Worm (Caenorhabditis elegans) whole organism, mixed stage, embryonic: Measurements from ENCODE around the gene rpn-5.

Experiments used
- ceh-83 ChIP-seq: fragments of 200-800 bp; sonication (Bioruptor generic); optimal IDR thresholded peaks from 2 replicates; lab custom pipeline; 2018; ENCODE audit warnings: mild to moderate bottlenecking, missing genetic modification characterization, missing compliant biosample characterization
- elt-1 ChIP-seq: sonication (generic microtip); optimal IDR thresholded peaks from 2 replicates; lab custom pipeline; 2017; ENCODE audit warnings: missing genetic modification characterization, mild to moderate bottlenecking, missing compliant biosample characterization, antibody characterized with exemption, moderate library complexity, borderline replicate concordance; ENCODE audit not compliant: insufficient read depth
- lsy-2 ChIP-seq: fragments of 150-350 bp; optimal IDR thresholded peaks from 2 replicates; lab custom pipeline; 2014; ENCODE audit warnings: missing biosample characterization, missing genetic modification characterization
- mab-5 ChIP-seq: fragments of 150-350 bp; optimal IDR thresholded peaks from 2 replicates; lab custom pipeline; 2014; ENCODE audit warnings: missing biosample characterization, missing genetic modification characterization
- nhr-76 ChIP-seq: sonication (generic microtip); optimal IDR thresholded peaks from 2 replicates; lab custom pipeline; 2017; ENCODE audit warnings: missing biosample characterization, missing genetic modification characterization
- snpc-4 ChIP-seq: fragments of 150-350 bp; optimal IDR thresholded peaks from 2 replicates; lab custom pipeline; 2014; ENCODE audit warnings: missing biosample characterization, missing genetic modification characterization
- tbx-8 ChIP-seq: fragments of 200-800 bp; sonication (Bioruptor generic); optimal IDR thresholded peaks from 2 replicates; lab custom pipeline; 2018; ENCODE audit warnings: mild to moderate bottlenecking, missing genetic modification characterization, moderate library complexity, missing compliant biosample characterization
- unc-120 ChIP-seq: sonication (generic microtip); optimal IDR thresholded peaks from 2 replicates; lab custom pipeline; 2017; ENCODE audit warnings: missing genetic modification characterization, missing compliant biosample characterization; ENCODE audit not compliant: poor library complexity, severe bottlenecking

DNA sequence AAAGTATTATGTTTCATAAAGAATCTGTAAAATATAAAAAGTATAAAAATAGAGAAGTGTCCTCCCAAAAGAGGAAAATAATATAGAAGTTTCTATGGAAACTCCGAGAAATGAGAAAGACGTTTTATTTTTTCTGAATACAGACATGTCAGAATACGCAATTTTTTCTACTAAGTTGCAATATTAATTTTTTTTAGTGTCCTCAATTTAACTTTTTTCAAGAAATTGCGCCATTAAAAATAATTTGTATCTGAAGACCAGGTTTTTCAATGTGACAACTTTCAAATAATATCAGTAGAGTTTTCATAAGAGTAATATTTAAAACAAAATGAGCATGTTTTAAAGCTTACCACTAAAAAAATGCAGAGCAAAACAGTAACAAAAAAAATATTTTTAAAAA lies 30.7 kb downstream of the rpn-5 start, which contains the start of gene fut-5:
- TF ChIP-seq lsy-2 (tag; lab: Kevin White, UChicago): no peak
- no peak for TF ChIP-seq ceh-83 (GFP tag; lab: Kevin White, UChicago)
- no peak for TF ChIP-seq tbx-8 (GFP tag; lab: Kevin White, UChicago)
- TF ChIP-seq mab-5 (tag; lab: Kevin White, UChicago): no peak
- TF ChIP-seq elt-1: no peak
- TF ChIP-seq snpc-4 (tag; lab: Kevin White, UChicago): no peak
- no peak for TF ChIP-seq nhr-76 (tag; lab: Kevin White, UChicago)
- TF ChIP-seq unc-120 (tag; lab: Kevin White, UChicago): no peak
